Worm (Caenorhabditis elegans) whole organism, L2 larva: ENCODE measurements around the gene del-9.

Source experiments
- aly-2 ChIP-seq: fragments of 150-350 bp; optimal IDR thresholded peaks from 2 replicates; lab custom pipeline; 2014; ENCODE audit warnings: missing biosample characterization, missing genetic modification characterization
- ama-1 ChIP-seq: fragments of 150-350 bp; optimal IDR thresholded peaks from 2 replicates; lab custom pipeline; 2018; ENCODE audit warnings: inconsistent platforms
- blmp-1 ChIP-seq: sonication (generic microtip); optimal IDR thresholded peaks from 2 replicates; lab custom pipeline; 2017; ENCODE audit warnings: missing genetic modification characterization, mild to moderate bottlenecking, missing compliant biosample characterization, antibody characterized with exemption, moderate library complexity; ENCODE audit not compliant: insufficient read depth
- ceh-16 ChIP-seq: fragments of 150-350 bp; optimal IDR thresholded peaks from 2 replicates; lab custom pipeline; 2014; ENCODE audit warnings: missing biosample characterization, missing genetic modification characterization
- elt-1 ChIP-seq: fragments of 150-350 bp; optimal IDR thresholded peaks from 2 replicates; lab custom pipeline; 2014; ENCODE audit warnings: missing biosample characterization, missing genetic modification characterization
- mdl-1 ChIP-seq, 2 experiments: fragments of 150-350 bp in 1 of 2; sonication (generic microtip) in 1 of 2; optimal IDR thresholded peaks; 2 replicates each; lab custom pipeline; 2017; ENCODE audit warnings: missing biosample characterization in 2 of 2, missing genetic modification characterization in 2 of 2
- nhr-12 ChIP-seq: fragments of 150-350 bp; optimal IDR thresholded peaks from 2 replicates; lab custom pipeline; 2014; ENCODE audit warnings: missing biosample characterization, missing genetic modification characterization
- nhr-237 ChIP-seq: fragments of 150-350 bp; optimal IDR thresholded peaks from 2 replicates; lab custom pipeline; 2014; ENCODE audit warnings: missing biosample characterization, missing genetic modification characterization
- nhr-77 ChIP-seq: fragments of 150-350 bp; optimal IDR thresholded peaks from 2 replicates; lab custom pipeline; 2014; ENCODE audit warnings: missing biosample characterization, missing genetic modification characterization
- unc-55 ChIP-seq: fragments of 150-350 bp; sonication (generic microtip); optimal IDR thresholded peaks from 3 replicates; lab custom pipeline; 2014; ENCODE audit warnings: missing biosample characterization, missing genetic modification reagents, missing genetic modification characterization
- ztf-4 ChIP-seq: fragments of 150-350 bp; optimal IDR thresholded peaks from 2 replicates; lab custom pipeline; 2014; ENCODE audit warnings: missing biosample characterization, missing genetic modification characterization

DNA sequence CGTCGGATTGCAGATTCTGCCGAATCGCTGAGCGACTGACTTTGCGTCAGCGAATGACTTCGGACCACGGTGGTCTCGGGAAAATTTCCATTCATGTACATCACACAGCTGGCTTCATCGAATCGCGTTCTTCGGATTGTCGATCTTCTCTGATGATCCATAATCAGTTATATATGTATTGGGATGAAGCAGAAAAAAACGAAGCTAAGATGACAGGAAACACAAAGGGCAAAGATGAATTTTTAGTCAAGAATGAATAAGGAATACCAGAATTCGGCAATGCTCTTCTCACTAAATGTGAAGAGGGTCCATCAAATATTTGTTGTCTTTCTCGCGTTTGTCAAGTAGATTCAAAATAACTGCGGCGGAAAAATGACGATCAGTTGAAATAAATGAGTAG, at the start of gene del-9:
- no peak for TF ChIP-seq elt-1 (tag; lab: Kevin White, UChicago)
- TF ChIP-seq nhr-237 (tag; lab: Kevin White, UChicago) = no peak
- TF ChIP-seq ceh-16 (tag; lab: Kevin White, UChicago) = no peak
- TF ChIP-seq ztf-4 (tag; lab: Kevin White, UChicago) = no peak
- TF ChIP-seq aly-2 (tag; lab: Kevin White, UChicago) = no peak
- no peak for TF ChIP-seq ama-1 (lab: Kevin White, UChicago)
- TF ChIP-seq unc-55 (GFP tag; lab: Kevin White, UChicago) = no peak
- TF ChIP-seq mdl-1 (tag; optimal IDR thresholded peaks at IDR 0.05; lab: Kevin White, UChicago) = no peak
- no peak for TF ChIP-seq blmp-1 (tag; lab: Kevin White, UChicago)
- TF ChIP-seq nhr-12 (tag; lab: Kevin White, UChicago) = no peak
- no peak for TF ChIP-seq nhr-77 (tag; lab: Kevin White, UChicago)
